Worm (Caenorhabditis elegans) whole organism, midembryonic: ENCODE results near the gene F02A9.7.

Source experiments
- T22C8.4 ChIP-seq: fragments of 200-800 bp; sonication (Bioruptor generic); IDR thresholded peaks from 2 replicates; pipeline ENCODE4 v1.3.6; 2022; ENCODE audit warnings: missing genetic modification characterization, missing compliant biosample characterization
- cog-1 ChIP-seq: sonication (generic microtip); optimal IDR thresholded peaks from 2 replicates; lab custom pipeline; 2016; ENCODE audit warnings: missing genetic modification characterization, missing compliant biosample characterization
- flt-1 ChIP-seq: fragments of 200-800 bp; sonication (Bioruptor generic); IDR thresholded peaks from 2 replicates; pipeline ENCODE4 v1.3.6; 2022; ENCODE audit warnings: missing genetic modification characterization, missing compliant biosample characterization
- klf-2 ChIP-seq: fragments of 200-800 bp; sonication (Bioruptor generic); conservative IDR thresholded peaks from 2 replicates; pipeline ENCODE4 v1.3.6; 2022; ENCODE audit warnings: missing genetic modification reagents, missing genetic modification characterization, missing compliant biosample characterization
- med-1 ChIP-seq: sonication (generic microtip); optimal IDR thresholded peaks from 2 replicates; lab custom pipeline; 2017; ENCODE audit warnings: missing genetic modification characterization, mild to moderate bottlenecking, missing compliant biosample characterization, antibody characterized with exemption, missing genetic modification reagents; ENCODE audit not compliant: insufficient read depth
- ref-1 ChIP-seq: fragments of 200-800 bp; sonication (Bioruptor generic); conservative IDR thresholded peaks from 2 replicates; pipeline ENCODE4 v1.3.6; 2022; ENCODE audit warnings: missing genetic modification reagents, missing genetic modification characterization, missing compliant biosample characterization
- tab-1 ChIP-seq: fragments of 200-800 bp; sonication (Bioruptor generic); IDR thresholded peaks from 2 replicates; pipeline ENCODE4 v1.3.6; 2022; ENCODE audit warnings: missing genetic modification characterization, missing compliant biosample characterization
- ztf-23 ChIP-seq: fragments of 200-800 bp; sonication (Bioruptor generic); IDR thresholded peaks from 2 replicates; pipeline ENCODE4 v1.3.6; 2022; ENCODE audit warnings: missing genetic modification reagents, missing genetic modification characterization, missing compliant biosample characterization
- ztf-29 ChIP-seq: fragments of 200-800 bp; sonication (Bioruptor generic); IDR thresholded peaks from 2 replicates; pipeline ENCODE4 v1.3.6; 2022; ENCODE audit warnings: missing genetic modification reagents, missing genetic modification characterization, missing compliant biosample characterization

F02A9.7 gene

ce11 chrIII:9109172-9109571 lies 33.7 kb upstream of the F02A9.7 start, which contains the start of gene cya-1:
TSS of gene cya-1 (minus strand) at chrIII:9109272.
- TF ChIP-seq ztf-29 (GFP tag; lab: Robert Waterston, UW) = no peak
- TF ChIP-seq cog-1 = no peak
- no peak for TF ChIP-seq flt-1 (GFP tag; lab: Robert Waterston, UW)
- no peak for TF ChIP-seq klf-2 (GFP tag; lab: Robert Waterston, UW)
- no peak for TF ChIP-seq tab-1
- TF ChIP-seq T22C8.4 = no peak
- TF ChIP-seq med-1 (GFP tag; lab: Kevin White, UChicago) = no peak
- no peak for TF ChIP-seq ztf-23

- TF ChIP-seq ztf-29 (GFP tag; lab: Robert Waterston, UW) (no peak), klf-2 (GFP tag; lab: Robert Waterston, UW) (no peak), cog-1 (no peak), flt-1 (GFP tag; lab: Robert Waterston, UW) (no peak), ztf-23 (no peak), med-1 (GFP tag; lab: Kevin White, UChicago) (no peak), ref-1 (no peak), tab-1 (no peak), T22C8.4 (no peak)
Measured at ce11 chrIII:9105653-9106052, 30.2 kb upstream of the F02A9.7 start.

ce11 chrIII:9104060-9104459 lies 28.6 kb upstream of the F02A9.7 start:
- TF ChIP-seq flt-1 (GFP tag; lab: Robert Waterston, UW) (peak; percentile 92), ztf-23 (peak; percentile 81), med-1 (GFP tag; lab: Kevin White, UChicago) (no peak), ztf-29 (GFP tag; lab: Robert Waterston, UW) (peak; percentile 40; the same call in 1 of the 2 replicates), ref-1 (peak; percentile 62), tab-1 (peak; percentile 87), klf-2 (GFP tag; lab: Robert Waterston, UW) (0 out of 2 replicates have a peak, but pooled peaks have one; percentile 59), cog-1 (no peak), T22C8.4 (peak; percentile 72)

ce11 chrIII:9103643-9104042 lies 28.2 kb upstream of the F02A9.7 start, which contains the start of gene dos-1:
TSS of gene dos-1 (plus strand) at chrIII:9103943.
- no peak for TF ChIP-seq ztf-23
- no peak for TF ChIP-seq T22C8.4
- TF ChIP-seq cog-1 = no peak
- no peak for TF ChIP-seq klf-2 (GFP tag; lab: Robert Waterston, UW)
- TF ChIP-seq ztf-29 (GFP tag; lab: Robert Waterston, UW) = no peak
- no peak for TF ChIP-seq flt-1 (GFP tag; lab: Robert Waterston, UW)
- no peak for TF ChIP-seq tab-1
- TF ChIP-seq ref-1 = no peak
- no peak for TF ChIP-seq med-1 (GFP tag; lab: Kevin White, UChicago)

- no peak for TF ChIP-seq ztf-29 (GFP tag; lab: Robert Waterston, UW)
- TF ChIP-seq flt-1 (GFP tag; lab: Robert Waterston, UW) = no peak
- TF ChIP-seq med-1 (GFP tag; lab: Kevin White, UChicago) = no peak
- TF ChIP-seq ztf-23 = no peak
- TF ChIP-seq T22C8.4 = no peak
- no peak for TF ChIP-seq ref-1
- TF ChIP-seq tab-1 = no peak
- no peak for TF ChIP-seq klf-2 (GFP tag; lab: Robert Waterston, UW)
- no peak for TF ChIP-seq cog-1
Measured at ce11 chrIII:9101212-9101611, 25.8 kb upstream of the F02A9.7 start, which contains the start of gene ZK507.1. TSS of gene ZK507.1 (minus strand) at chrIII:9101312.

- TF ChIP-seq tab-1 = no peak
- TF ChIP-seq med-1 (GFP tag; lab: Kevin White, UChicago) = no peak
- no peak for TF ChIP-seq T22C8.4
- TF ChIP-seq ref-1 = no peak
- TF ChIP-seq ztf-23 = no peak
- no peak for TF ChIP-seq flt-1 (GFP tag; lab: Robert Waterston, UW)
- no peak for TF ChIP-seq ztf-29 (GFP tag; lab: Robert Waterston, UW)
- TF ChIP-seq klf-2 (GFP tag; lab: Robert Waterston, UW) = no peak
- TF ChIP-seq cog-1 = no peak
Measured at ce11 chrIII:9091392-9092291, 16.2 kb upstream of the F02A9.7 start, which contains the start of gene glp-1. TSS of gene glp-1 (plus strand) at chrIII:9092241.

ce11 chrIII:9089325-9089823 lies 13.9 kb upstream of the F02A9.7 start, which contains the start of the genes mccc-2 and mrpl-44:
TSS of gene mccc-2 (minus strand) at chrIII:9089375.
TSS of gene mrpl-44 (minus strand) at chrIII:9089375.
- TF ChIP-seq ztf-23 (no peak), flt-1 (GFP tag; lab: Robert Waterston, UW) (no peak), tab-1 (no peak), cog-1 (no peak), T22C8.4 (no peak), klf-2 (GFP tag; lab: Robert Waterston, UW) (no peak), ztf-29 (GFP tag; lab: Robert Waterston, UW) (no peak), ref-1 (no peak), med-1 (GFP tag; lab: Kevin White, UChicago) (no peak)

ce11 chrIII:9084329-9084728 lies 8.9 kb upstream of the F02A9.7 start:
- TF ChIP-seq ztf-23 (0 out of 2 replicates have a peak, but pooled peaks have one; percentile 33), ref-1 (no peak)

- TF ChIP-seq tab-1 (no peak), med-1 (GFP tag; lab: Kevin White, UChicago) (no peak), flt-1 (GFP tag; lab: Robert Waterston, UW) (no peak), ztf-23 (no peak), ref-1 (no peak), klf-2 (GFP tag; lab: Robert Waterston, UW) (no peak), T22C8.4 (no peak), ztf-29 (GFP tag; lab: Robert Waterston, UW) (no peak), cog-1 (no peak)
Measured at ce11 chrIII:9083118-9083517, 7.7 kb upstream of the F02A9.7 start.
